Worm (Caenorhabditis elegans): ENCODE measurements around the gene R04F11.2.

- TF ChIP-seq dmd-4 (tag; optimal IDR thresholded peaks at IDR 0.05; ENCODE audit: borderline replicate concordance) (no peak), pha-2 (tag; optimal IDR thresholded peaks at IDR 0.05) (no peak)
Observed at ce11 chrV:12296794-12297193, 21.4 kb upstream of the R04F11.2 start.
